Fruit fly (Drosophila melanogaster) whole organism, embryonic: ENCODE results near the gene PPP4R2r.
A peak's percentile ranks its signal among the peaks of the same experiment; 100 is the strongest.

Experiments used
- Adf1 ChIP-seq: fragments of 200-800 bp; sonication (Bioruptor generic); IDR thresholded peaks from 2 replicates; pipeline ENCODE4 v1.3.6; 2022; ENCODE audit warnings: missing biosample characterization, missing genetic modification characterization
- Atf-2 ChIP-seq: fragments of 200-800 bp; sonication (Bioruptor generic); optimal IDR thresholded peaks from 2 replicates; lab custom pipeline; 2016; ENCODE audit warnings: missing biosample characterization, missing genetic modification characterization
- Bdp1 ChIP-seq: fragments of 200-800 bp; sonication (Bioruptor generic); optimal IDR thresholded peaks from 3 replicates; lab custom pipeline; 2016; ENCODE audit warnings: missing biosample characterization, missing genetic modification characterization
- Bteb2 ChIP-seq: fragments of 200-800 bp; sonication (Bioruptor generic); optimal IDR thresholded peaks from 2 replicates; lab custom pipeline; 2016; ENCODE audit warnings: missing biosample characterization, missing genetic modification characterization
- CG10147 ChIP-seq: fragments of 200-800 bp; sonication (Bioruptor generic); optimal IDR thresholded peaks from 2 replicates; lab custom pipeline; 2019; ENCODE audit warnings: missing biosample characterization, mild to moderate bottlenecking, missing genetic modification characterization, moderate library complexity
- CG10321 ChIP-seq: fragments of 200-800 bp; sonication (Bioruptor generic); IDR thresholded peaks from 2 replicates; pipeline ENCODE4 v1.3.6; 2022; ENCODE audit warnings: missing biosample characterization, missing genetic modification characterization
- CG11723 ChIP-seq: fragments of 200-800 bp; sonication (Bioruptor generic); optimal IDR thresholded peaks from 2 replicates; lab custom pipeline; 2017; ENCODE audit warnings: missing biosample characterization, mild to moderate bottlenecking, missing genetic modification characterization
- CG12071 ChIP-seq: fragments of 200-800 bp; sonication (Bioruptor generic); optimal IDR thresholded peaks from 3 replicates; lab custom pipeline; 2018; ENCODE audit warnings: missing biosample characterization, mild to moderate bottlenecking, missing genetic modification characterization
- CG12104 ChIP-seq: fragments of 200-800 bp; sonication (Bioruptor generic); optimal IDR thresholded peaks from 3 replicates; lab custom pipeline; 2016; ENCODE audit warnings: missing biosample characterization, missing genetic modification characterization
- CG17359 ChIP-seq: fragments of 200-800 bp; sonication (Bioruptor generic); optimal IDR thresholded peaks from 3 replicates; lab custom pipeline; 2018; ENCODE audit warnings: missing biosample characterization, mild to moderate bottlenecking, missing genetic modification characterization, moderate library complexity
- CG17361 ChIP-seq: fragments of 200-800 bp; sonication (Bioruptor generic); IDR thresholded peaks from 3 replicates; pipeline ENCODE4 v1.3.6; 2022; ENCODE audit warnings: missing biosample characterization, missing genetic modification characterization
- CG1792 ChIP-seq: fragments of 200-800 bp; sonication (Bioruptor generic); optimal IDR thresholded peaks from 2 replicates; lab custom pipeline; 2016; ENCODE audit warnings: missing biosample characterization, missing genetic modification characterization
- CG18476 ChIP-seq: fragments of 200-800 bp; sonication (Bioruptor generic); optimal IDR thresholded peaks from 2 replicates; lab custom pipeline; 2016; ENCODE audit warnings: missing biosample characterization, mild to moderate bottlenecking, missing genetic modification characterization
- CG30431 ChIP-seq: fragments of 200-800 bp; sonication (Bioruptor generic); optimal IDR thresholded peaks from 2 replicates; lab custom pipeline; 2017; ENCODE audit warnings: missing biosample characterization, missing genetic modification characterization
- CG31224 ChIP-seq: fragments of 200-800 bp; sonication (Bioruptor generic); IDR thresholded peaks from 2 replicates; pipeline ENCODE4 v1.3.6; 2022; ENCODE audit warnings: missing biosample characterization, missing genetic modification characterization
- CG32767 ChIP-seq: fragments of 200-800 bp; sonication (Bioruptor generic); IDR thresholded peaks from 2 replicates; pipeline ENCODE4 v1.3.6; 2022; ENCODE audit warnings: missing biosample characterization, missing genetic modification characterization
- CG34376 ChIP-seq: fragments of 200-800 bp; sonication (Bioruptor generic); optimal IDR thresholded peaks from 2 replicates; lab custom pipeline; 2018; ENCODE audit warnings: missing biosample characterization, mild to moderate bottlenecking, missing genetic modification characterization
- CG43689 ChIP-seq: fragments of 200-800 bp; sonication (Bioruptor generic); IDR thresholded peaks from 2 replicates; pipeline ENCODE4 v1.3.6; 2022; ENCODE audit warnings: missing biosample characterization, missing genetic modification characterization
- CG6683 ChIP-seq: fragments of 200-800 bp; sonication (Bioruptor generic); optimal IDR thresholded peaks from 2 replicates; lab custom pipeline; 2017; ENCODE audit warnings: missing biosample characterization, mild to moderate bottlenecking, missing genetic modification characterization, missing genetic modification reagents
- CG9437 ChIP-seq: fragments of 200-800 bp; sonication (Bioruptor generic); optimal IDR thresholded peaks from 2 replicates; lab custom pipeline; 2018; ENCODE audit warnings: missing biosample characterization, mild to moderate bottlenecking, missing genetic modification characterization
- CG9727 ChIP-seq: fragments of 200-800 bp; sonication (Bioruptor generic); optimal IDR thresholded peaks from 3 replicates; lab custom pipeline; 2017; ENCODE audit warnings: missing biosample characterization, mild to moderate bottlenecking, missing genetic modification characterization
- CkIIα-i1 ChIP-seq: fragments of 200-800 bp; sonication (Bioruptor generic); IDR thresholded peaks from 2 replicates; pipeline ENCODE4 v1.3.6; 2022; ENCODE audit warnings: missing biosample characterization, missing genetic modification characterization
- Dfd ChIP-seq, 2 experiments: fragments of >200 bp; optimal IDR thresholded peaks; 2 replicates each; lab custom pipeline; 2017; ENCODE audit warnings: missing biosample characterization in 2 of 2, missing genetic modification characterization in 2 of 2
- HHEX ChIP-seq: fragments of 200-800 bp; sonication (Bioruptor generic); optimal IDR thresholded peaks from 3 replicates; lab custom pipeline; 2017; ENCODE audit warnings: missing biosample characterization, mild to moderate bottlenecking, missing genetic modification characterization, missing genetic modification reagents
- HLH3B ChIP-seq: fragments of 200-800 bp; sonication (Bioruptor generic); IDR thresholded peaks from 2 replicates; pipeline ENCODE4 v1.3.6; 2022; ENCODE audit warnings: missing biosample characterization, missing genetic modification characterization
- HLH54F ChIP-seq: fragments of 200-800 bp; sonication (Bioruptor generic); optimal IDR thresholded peaks from 3 replicates; lab custom pipeline; 2016; ENCODE audit warnings: missing biosample characterization, missing genetic modification characterization
- Lpt ChIP-seq: fragments of >200 bp; optimal IDR thresholded peaks from 2 replicates; lab custom pipeline; 2018; ENCODE audit warnings: missing biosample characterization, missing genetic modification characterization
- Ravus ChIP-seq: fragments of 200-800 bp; sonication (Bioruptor generic); IDR thresholded peaks from 2 replicates; pipeline ENCODE4 v1.3.6; 2022; ENCODE audit warnings: missing biosample characterization, missing genetic modification characterization
- Sin3A ChIP-seq: fragments of >200 bp; optimal IDR thresholded peaks from 2 replicates; lab custom pipeline; 2018
- abd-A ChIP-seq: fragments of 200-800 bp; sonication (Bioruptor generic); optimal IDR thresholded peaks from 3 replicates; lab custom pipeline; 2019; ENCODE audit warnings: missing biosample characterization, mild to moderate bottlenecking, missing genetic modification characterization, moderate library complexity
- cad ChIP-seq: fragments of >200 bp; optimal IDR thresholded peaks from 2 replicates; lab custom pipeline; 2017; ENCODE audit warnings: missing biosample characterization, missing genetic modification characterization
- chinmo ChIP-seq: fragments of 200-800 bp; sonication (Bioruptor generic); IDR thresholded peaks from 4 replicates; pipeline ENCODE4 v1.3.6; 2022; ENCODE audit warnings: missing biosample characterization, missing genetic modification characterization; ENCODE audit not compliant: partially characterized antibody
- dimm ChIP-seq: fragments of 200-800 bp; sonication (Bioruptor generic); IDR thresholded peaks from 2 replicates; pipeline ENCODE4 v1.3.6; 2022; ENCODE audit warnings: missing biosample characterization, missing genetic modification characterization
- ems ChIP-seq: fragments of 200-800 bp; sonication (Bioruptor generic); optimal IDR thresholded peaks from 3 replicates; lab custom pipeline; 2016; ENCODE audit warnings: missing biosample characterization, missing genetic modification characterization
- gfzf ChIP-seq: fragments of 200-800 bp; sonication (Bioruptor generic); optimal IDR thresholded peaks from 2 replicates; lab custom pipeline; 2016; ENCODE audit warnings: missing biosample characterization, mild to moderate bottlenecking, missing genetic modification characterization, moderate library complexity
- gsb-n ChIP-seq: fragments of 200-800 bp; sonication (Bioruptor generic); optimal IDR thresholded peaks from 3 replicates; lab custom pipeline; 2018; ENCODE audit warnings: missing biosample characterization, mild to moderate bottlenecking, missing genetic modification characterization
- her ChIP-seq: fragments of 200-800 bp; sonication (Bioruptor generic); optimal IDR thresholded peaks from 2 replicates; lab custom pipeline; 2016; ENCODE audit warnings: missing biosample characterization, missing genetic modification characterization
- maf-S ChIP-seq: fragments of 200-800 bp; sonication (Bioruptor generic); optimal IDR thresholded peaks from 2 replicates; lab custom pipeline; 2016; ENCODE audit warnings: missing biosample characterization, missing genetic modification characterization
- phol ChIP-seq: fragments of 200-800 bp; sonication (Bioruptor generic); optimal IDR thresholded peaks from 3 replicates; lab custom pipeline; 2018; ENCODE audit warnings: missing biosample characterization, mild to moderate bottlenecking, missing genetic modification characterization, moderate library complexity
- psq ChIP-seq: fragments of 200-800 bp; sonication (Bioruptor generic); optimal IDR thresholded peaks from 2 replicates; lab custom pipeline; 2017; ENCODE audit warnings: missing biosample characterization, missing genetic modification characterization
- pzg ChIP-seq: fragments of 200-800 bp; sonication (Bioruptor generic); optimal IDR thresholded peaks from 3 replicates; lab custom pipeline; 2018; ENCODE audit warnings: missing biosample characterization, mild to moderate bottlenecking, missing genetic modification characterization, moderate library complexity
- ranshi ChIP-seq: fragments of 200-800 bp; sonication (Bioruptor generic); IDR thresholded peaks from 2 replicates; pipeline ENCODE4 v1.3.6; 2022; ENCODE audit warnings: missing biosample characterization, missing genetic modification characterization
- sens ChIP-seq: fragments of 200-800 bp; sonication (Bioruptor generic); peaks from one replicate; lab custom pipeline; 2016; ENCODE audit warnings: missing biosample characterization, missing genetic modification characterization
- sima ChIP-seq: fragments of 200-800 bp; sonication (Bioruptor generic); optimal IDR thresholded peaks from 2 replicates; lab custom pipeline; 2016; ENCODE audit warnings: missing biosample characterization, missing genetic modification characterization
- stwl ChIP-seq: fragments of 200-800 bp; sonication (Bioruptor generic); optimal IDR thresholded peaks from 3 replicates; lab custom pipeline; 2018; ENCODE audit warnings: missing biosample characterization, mild to moderate bottlenecking, missing genetic modification characterization, moderate library complexity
- tgo ChIP-seq: fragments of 200-800 bp; sonication (Bioruptor generic); IDR thresholded peaks from 3 replicates; pipeline ENCODE4 v1.3.6; 2022; ENCODE audit warnings: missing biosample characterization, missing genetic modification characterization
- trh ChIP-seq: fragments of 200-800 bp; sonication (Bioruptor generic); optimal IDR thresholded peaks from 2 replicates; lab custom pipeline; 2016; ENCODE audit warnings: missing biosample characterization, missing genetic modification characterization
- tx ChIP-seq: fragments of 200-800 bp; sonication (Bioruptor generic); optimal IDR thresholded peaks from 2 replicates; lab custom pipeline; 2016; ENCODE audit warnings: missing biosample characterization, missing genetic modification characterization
- vnd ChIP-seq: fragments of 200-800 bp; sonication (Bioruptor generic); IDR thresholded peaks from 3 replicates; pipeline ENCODE4 v1.3.6; 2022; ENCODE audit warnings: missing biosample characterization, missing genetic modification characterization; ENCODE audit not compliant: partially characterized antibody
- wdn ChIP-seq: fragments of 200-800 bp; sonication (Bioruptor generic); IDR thresholded peaks from 2 replicates; pipeline ENCODE4 v1.3.6; 2022; ENCODE audit warnings: missing biosample characterization, missing genetic modification characterization

PPP4R2r gene

DNA sequence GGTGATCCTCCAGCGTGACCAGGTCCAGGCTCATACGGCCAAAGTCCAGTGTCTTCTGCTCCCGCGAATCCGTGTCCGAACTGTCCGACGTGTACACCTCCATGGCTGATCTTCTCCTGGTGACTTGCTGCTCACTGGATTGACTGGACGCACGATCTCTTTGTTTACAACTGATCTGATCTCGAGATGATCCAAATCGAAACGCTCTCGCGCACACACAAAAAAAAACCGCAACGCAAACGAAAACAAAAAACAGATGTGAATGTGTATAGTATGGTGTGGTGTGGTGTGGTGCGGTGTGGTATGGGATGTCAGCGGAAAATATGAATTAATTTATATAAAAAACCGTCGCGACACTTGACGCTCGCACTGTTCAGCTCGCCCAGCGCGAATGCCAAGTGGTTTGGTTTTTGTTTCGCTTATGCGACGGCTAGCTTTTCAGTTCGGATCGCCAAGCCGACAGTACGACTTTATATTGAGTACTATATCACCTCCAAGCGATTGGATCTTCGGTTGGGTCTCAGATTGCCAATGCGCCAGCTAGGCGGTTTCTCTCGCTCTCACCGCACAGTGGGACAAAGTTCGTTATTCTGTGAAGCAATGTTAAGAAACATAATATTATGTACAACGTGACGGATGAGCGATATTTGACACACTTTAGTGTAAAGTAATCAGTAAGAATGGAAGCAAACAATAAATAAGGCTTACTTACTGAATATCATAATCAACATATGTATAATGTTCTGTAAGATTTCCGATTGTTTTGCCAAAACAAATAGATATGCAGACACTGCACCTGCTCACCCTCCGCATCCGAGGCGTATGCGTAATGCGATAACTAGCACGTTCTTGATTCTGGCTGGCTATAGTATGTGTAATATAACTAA, 7.7 kb downstream of the PPP4R2r start (continued):
- TF ChIP-seq sens (GFP tag; lab: Kevin White, UChicago) (peak; percentile 85), CG12104 (peak; percentile 20), CG9437 (GFP tag; lab: Kevin White, UChicago) (peak; percentile 58), CG31224 (GFP tag; lab: Robert Waterston, UW) (0 out of 2 replicates have a peak, but pooled peaks have one; percentile 35), psq (GFP tag; lab: Kevin White, UChicago) (no peak), Bteb2 (GFP tag; lab: Kevin White, UChicago) (peak; percentile 22), phol (tag; lab: Kevin White, UChicago) (peak; percentile 34), Lpt (no peak), Atf-2 (GFP tag; lab: Kevin White, UChicago) (peak; percentile 28), CG12071 (GFP tag; lab: Kevin White, UChicago) (peak; percentile 66), maf-S (no peak), trh (GFP tag; lab: Kevin White, UChicago) (no peak), CG11723 (GFP tag; lab: Kevin White, UChicago) (no peak), cad (no peak), Dfd (GFP tag; optimal IDR thresholded peaks at IDR 0.05; lab: Kevin White, UChicago) (no peak), CG10147 (peak; percentile 29), HLH3B (peak; percentile 32; the same call in 1 of the 2 replicates), abd-A (tag; lab: Kevin White, UChicago) (peak; percentile 9), stwl (tag; lab: Kevin White, UChicago) (no peak), HHEX (peak; percentile 34), Ravus (GFP tag; lab: Robert Waterston, UW) (no peak), Bdp1 (GFP tag; lab: Kevin White, UChicago) (peak; percentile 7), pzg (no peak), CG18476 (GFP tag; lab: Kevin White, UChicago) (peak; percentile 39), CG17361 (GFP tag; lab: Robert Waterston, UW) (peak; percentile 65), tgo (GFP tag; lab: Robert Waterston, UW) (peak; percentile 47; the same call in 1 of the 3 replicates), CG30431 (GFP tag; lab: Kevin White, UChicago) (no peak), chinmo (GFP tag; lab: Robert Waterston, UW) (peak; percentile 55; the same call in 1 of the 4 replicates), sima (no peak), CG17359 (tag; lab: Kevin White, UChicago) (peak; percentile 59), CG43689 (GFP tag; lab: Robert Waterston, UW) (no peak), HLH54F (peak; percentile 13), Adf1 (peak; percentile 54), dimm (GFP tag; lab: Robert Waterston, UW) (no peak), CG1792 (GFP tag; lab: Kevin White, UChicago) (peak; percentile 18), CG9727 (GFP tag; lab: Kevin White, UChicago) (peak; percentile 48), ranshi (GFP tag; lab: Robert Waterston, UW) (peak; percentile 47; the same call in 1 of the 2 replicates), Sin3A (lab: Kevin White, UChicago) (no peak), CG6683 (peak; percentile 21), CG34376 (GFP tag; lab: Kevin White, UChicago) (peak; percentile 88), gfzf (GFP tag; lab: Kevin White, UChicago) (no peak), gsb-n (tag; lab: Kevin White, UChicago) (no peak), CG32767 (GFP tag; lab: Robert Waterston, UW) (no peak), wdn (GFP tag; lab: Robert Waterston, UW) (no peak), her (GFP tag; lab: Kevin White, UChicago) (peak; percentile 46), CkIIα-i1 (GFP tag; lab: Robert Waterston, UW) (no peak), tx (GFP tag; lab: Kevin White, UChicago) (peak; percentile 17), ems (GFP tag; lab: Kevin White, UChicago) (peak; percentile 56), CG10321 (peak; percentile 32; the same call in 1 of the 2 replicates), vnd (GFP tag; lab: Robert Waterston, UW) (no peak)
